Fruit fly (Drosophila melanogaster) whole organism, wandering third instar larva: ENCODE results near the gene ewg.
A peak's percentile ranks its signal among the peaks of the same experiment; 100 is the strongest.

ENCODE experiments used
- CG9705 ChIP-seq: fragments of 200-800 bp; sonication (Bioruptor generic); optimal IDR thresholded peaks from 2 replicates; lab custom pipeline; 2018; ENCODE audit warnings: missing biosample characterization, mild to moderate bottlenecking, missing genetic modification characterization
- CrebA ChIP-seq: fragments of 200-800 bp; sonication (Bioruptor generic); optimal IDR thresholded peaks from 2 replicates; lab custom pipeline; 2016; ENCODE audit warnings: missing biosample characterization, mild to moderate bottlenecking, missing genetic modification characterization, borderline replicate concordance
- Dfd ChIP-seq: fragments of >200 bp; optimal IDR thresholded peaks from 2 replicates; lab custom pipeline; 2017; ENCODE audit warnings: missing biosample characterization, missing genetic modification characterization
- Dif ChIP-seq: fragments of 200-275, 200-300 bp; sonication (Bioruptor generic); optimal IDR thresholded peaks from 2 replicates; lab custom pipeline; 2018; ENCODE audit warnings: missing biosample characterization, missing genetic modification characterization; ENCODE audit not compliant: partially characterized antibody
- GATAd ChIP-seq: sonication (Bioruptor generic); optimal IDR thresholded peaks from 2 replicates; lab custom pipeline; 2016; ENCODE audit warnings: missing biosample characterization, missing genetic modification characterization
- Hnf4 ChIP-seq: fragments of 200-800 bp; sonication (Bioruptor generic); optimal IDR thresholded peaks from 2 replicates; lab custom pipeline; 2016; ENCODE audit warnings: missing biosample characterization, mild to moderate bottlenecking, missing genetic modification characterization
- Hr78 ChIP-seq: fragments of >200 bp; optimal IDR thresholded peaks from 2 replicates; lab custom pipeline; 2017; ENCODE audit warnings: missing biosample characterization, missing genetic modification characterization
- Hr83 ChIP-seq: fragments of 200-300 bp; sonication (Bioruptor generic); optimal IDR thresholded peaks from 2 replicates; lab custom pipeline; 2016; ENCODE audit warnings: missing biosample characterization, mild to moderate bottlenecking, missing genetic modification characterization, moderate library complexity; ENCODE audit not compliant: poor library complexity, severe bottlenecking
- Jra ChIP-seq: sonication (Bioruptor generic); optimal IDR thresholded peaks from 2 replicates; lab custom pipeline; 2016; ENCODE audit warnings: missing biosample characterization, missing genetic modification characterization
- Mio ChIP-seq: sonication (Bioruptor generic); optimal IDR thresholded peaks from 2 replicates; lab custom pipeline; 2016; ENCODE audit warnings: missing biosample characterization, missing genetic modification characterization
- Myc ChIP-seq: fragments of >200 bp; optimal IDR thresholded peaks from 2 replicates; lab custom pipeline; 2017
- N ChIP-seq: fragments of >200 bp; optimal IDR thresholded peaks from 2 replicates; lab custom pipeline; 2018; ENCODE audit warnings: missing biosample characterization, missing external identifiers, missing genetic modification characterization
- Rel ChIP-seq, 2 experiments: fragments of 200-800 bp; sonication (Bioruptor generic) in 1 of 2; optimal IDR thresholded peaks; 2 replicates in 1 of 2; 3 replicates in 1 of 2; lab custom pipeline; 2016 to 2019; ENCODE audit warnings: mild to moderate bottlenecking in 2 of 2, missing biosample characterization in 2 of 2, missing genetic modification characterization in 2 of 2, moderate library complexity in 1 of 2
- Sp1 ChIP-seq: fragments of 200-800 bp; sonication (Bioruptor generic); optimal IDR thresholded peaks from 3 replicates; lab custom pipeline; 2019; ENCODE audit warnings: missing biosample characterization, mild to moderate bottlenecking, missing genetic modification characterization, moderate library complexity
- Vsx2 ChIP-seq: fragments of 200-300, 225-300 bp; sonication (Bioruptor generic); optimal IDR thresholded peaks from 2 replicates; lab custom pipeline; 2018; ENCODE audit warnings: missing biosample characterization, missing genetic modification characterization; ENCODE audit not compliant: partially characterized antibody
- br ChIP-seq: fragments of 200-800 bp; sonication (Bioruptor generic); optimal IDR thresholded peaks from 2 replicates; lab custom pipeline; 2016; ENCODE audit warnings: missing biosample characterization, missing genetic modification characterization
- dl ChIP-seq, 2 experiments: fragments of 175-275, 200-275 bp in 1 of 2; fragments of 200-275 bp in 1 of 2; sonication (Bioruptor generic); optimal IDR thresholded peaks; lab custom pipeline; 2018; ENCODE audit warnings: mild to moderate bottlenecking in 2 of 2, missing biosample characterization in 2 of 2, missing genetic modification characterization in 2 of 2, moderate library complexity in 2 of 2; ENCODE audit not compliant: partially characterized antibody in 2 of 2, insufficient read depth in 1 of 2
- foxo ChIP-seq, 2 experiments: fragments of 200-800 bp; sonication (Bioruptor generic); optimal IDR thresholded peaks; 2 replicates in 1 of 2; 3 replicates in 1 of 2; lab custom pipeline; 2016 to 2017; ENCODE audit warnings: missing biosample characterization in 2 of 2, missing genetic modification characterization in 2 of 2
- h ChIP-seq: fragments of 200-800 bp; sonication (Bioruptor generic); optimal IDR thresholded peaks from 3 replicates; lab custom pipeline; 2016; ENCODE audit warnings: missing biosample characterization, mild to moderate bottlenecking, missing genetic modification characterization
- jim ChIP-seq: fragments of 175-275, 200-325 bp; sonication (Bioruptor generic); optimal IDR thresholded peaks from 2 replicates; lab custom pipeline; 2016; ENCODE audit warnings: missing biosample characterization, mild to moderate bottlenecking, missing genetic modification characterization
- lola ChIP-seq: fragments of >200 bp; optimal IDR thresholded peaks from 2 replicates; lab custom pipeline; 2017; ENCODE audit warnings: missing biosample characterization, missing genetic modification characterization
- rgr ChIP-seq: fragments of 200-800 bp; sonication (Bioruptor generic); optimal IDR thresholded peaks from 3 replicates; lab custom pipeline; 2016; ENCODE audit warnings: missing biosample characterization, mild to moderate bottlenecking, missing genetic modification characterization
- sage ChIP-seq: fragments of 200-800 bp; sonication (Bioruptor generic); optimal IDR thresholded peaks from 2 replicates; lab custom pipeline; 2016; ENCODE audit warnings: missing biosample characterization, mild to moderate bottlenecking, missing genetic modification characterization
- sv ChIP-seq: fragments of 200-800 bp; sonication (Bioruptor generic); optimal IDR thresholded peaks from 3 replicates; lab custom pipeline; 2016; ENCODE audit warnings: missing biosample characterization, missing genetic modification characterization
- usp ChIP-seq: fragments of >200 bp; optimal IDR thresholded peaks from 2 replicates; lab custom pipeline; 2017; ENCODE audit warnings: missing biosample characterization, missing genetic modification characterization
- woc ChIP-seq: sonication (Bioruptor generic); optimal IDR thresholded peaks from 2 replicates; lab custom pipeline; 2016; ENCODE audit warnings: missing biosample characterization, mild to moderate bottlenecking, missing genetic modification characterization

ewg gene

dm6 chrX:278370-279096, 985 bp downstream of the ewg start:
- TF ChIP-seq CrebA (GFP tag; lab: Kevin White, UChicago) (no peak), N (GFP tag; lab: Kevin White, UChicago) (peak; percentile 47)
- TF ChIP-seq, all 38 proteins: peak for 1

dm6 chrX:277885-278284, 1.6 kb downstream of the ewg start:
- TF ChIP-seq Hr78 (GFP tag; lab: Kevin White, UChicago) (no peak), Vsx2 (peak; percentile 30), lola (GFP tag; lab: Kevin White, UChicago) (no peak), Dif (GFP tag; lab: Kevin White, UChicago) (peak; percentile 3), Hr83 (GFP tag; lab: Kevin White, UChicago) (no peak), rgr (GFP tag; lab: Kevin White, UChicago) (no peak), sv (no peak)

dm6 chrX:276569-276968, 2.9 kb downstream of the ewg start:
- no peak for TF ChIP-seq Hr78 (GFP tag; lab: Kevin White, UChicago)
- no peak for TF ChIP-seq Dfd
- no peak for TF ChIP-seq usp

dm6 chrX:276065-276464, 3.5 kb downstream of the ewg start:
- TF ChIP-seq h (GFP tag; lab: Kevin White, UChicago): no peak
- no peak for TF ChIP-seq Jra (GFP tag; lab: Kevin White, UChicago)
- no peak for TF ChIP-seq usp

dm6 chrX:267979-268378, 11.5 kb downstream of the ewg start:
- TF ChIP-seq Rel (GFP tag; optimal IDR thresholded peaks at IDR 0.05; lab: Kevin White, UChicago): no peak
- TF ChIP-seq Rel (tag; optimal IDR thresholded peaks at IDR 0.05; lab: Kevin White, UChicago): no peak
- TF ChIP-seq GATAd (GFP tag; lab: Kevin White, UChicago): no peak
- no peak for TF ChIP-seq foxo (GFP tag; optimal IDR thresholded peaks at IDR 0.05; lab: Kevin White, UChicago)
- TF ChIP-seq Jra (GFP tag; lab: Kevin White, UChicago): no peak
- no peak for TF ChIP-seq usp
- no peak for TF ChIP-seq Myc (lab: Kevin White, UChicago)
- TF ChIP-seq Mio: no peak
- TF ChIP-seq Sp1 (GFP tag; lab: Kevin White, UChicago): no peak
- no peak for TF ChIP-seq dl (GFP tag; optimal IDR thresholded peaks at IDR 0.05; lab: Kevin White, UChicago; ENCODE audit: insufficient read depth in 1 of 2, partially characterized antibody in 2 of 2)

- no peak for TF ChIP-seq Myc (lab: Kevin White, UChicago)
- TF ChIP-seq br (GFP tag; lab: Kevin White, UChicago): no peak
- TF ChIP-seq Hr78 (GFP tag; lab: Kevin White, UChicago): no peak
- no peak for TF ChIP-seq usp
- no peak for TF ChIP-seq foxo (GFP tag; optimal IDR thresholded peaks at IDR 0.05; lab: Kevin White, UChicago)
- no peak for TF ChIP-seq h (GFP tag; lab: Kevin White, UChicago)
- no peak for TF ChIP-seq GATAd (GFP tag; lab: Kevin White, UChicago)
- TF ChIP-seq jim: no peak
- no peak for TF ChIP-seq CG9705 (GFP tag; lab: Kevin White, UChicago)
- TF ChIP-seq dl (GFP tag; optimal IDR thresholded peaks at IDR 0.05; lab: Kevin White, UChicago; ENCODE audit: insufficient read depth in 1 of 2, partially characterized antibody in 2 of 2): no peak
- no peak for TF ChIP-seq sage (GFP tag; lab: Kevin White, UChicago)
- no peak for TF ChIP-seq rgr (GFP tag; lab: Kevin White, UChicago)
- no peak for TF ChIP-seq woc (GFP tag; lab: Kevin White, UChicago)
- TF ChIP-seq Hnf4: no peak
- TF ChIP-seq Jra (GFP tag; lab: Kevin White, UChicago): no peak
These were observed 12.5 kb downstream of the ewg start, which contains the start of gene CG13376 for dm6 chrX:266978-267439. TSS of gene CG13376 (minus strand) at chrX:267028.
